Fruit fly (Drosophila melanogaster) whole organism, wandering third instar larva: ENCODE data around the gene CG4887.

ENCODE experiments used
- Abd-B ChIP-seq: fragments of >200 bp; optimal IDR thresholded peaks from 2 replicates; lab custom pipeline; 2017; ENCODE audit warnings: missing biosample characterization, missing genetic modification characterization
- Dfd ChIP-seq: fragments of >200 bp; optimal IDR thresholded peaks from 2 replicates; lab custom pipeline; 2017; ENCODE audit warnings: missing biosample characterization, missing genetic modification characterization
- HLH106 ChIP-seq: fragments of 200-800 bp; optimal IDR thresholded peaks from 3 replicates; lab custom pipeline; 2019; ENCODE audit warnings: missing biosample characterization, mild to moderate bottlenecking, missing genetic modification characterization, moderate library complexity
- h ChIP-seq: fragments of 200-800 bp; sonication (Bioruptor generic); optimal IDR thresholded peaks from 3 replicates; lab custom pipeline; 2016; ENCODE audit warnings: missing biosample characterization, mild to moderate bottlenecking, missing genetic modification characterization
- pan ChIP-seq: fragments of >200 bp; optimal IDR thresholded peaks from 2 replicates; lab custom pipeline; 2017
- usp ChIP-seq: fragments of >200 bp; optimal IDR thresholded peaks from 2 replicates; lab custom pipeline; 2017; ENCODE audit warnings: missing biosample characterization, missing genetic modification characterization

- TF ChIP-seq Abd-B (no peak), pan (lab: Kevin White, UChicago) (no peak), h (GFP tag; lab: Kevin White, UChicago) (peak; percentile 10), usp (GFP tag; lab: Kevin White, UChicago) (no peak), Dfd (GFP tag; lab: Kevin White, UChicago) (no peak), HLH106 (tag; lab: Kevin White, UChicago) (peak; percentile 55)
Observed at dm6 chr2L:1157679-1158518, 14.9 kb upstream of the CG4887 start, which contains the start of gene capt.
